Fruit fly (Drosophila melanogaster) whole organism, embryonic: ENCODE results near the gene dysf.

ENCODE experiments used
- Adf1 ChIP-seq: fragments of 200-800 bp; sonication (Bioruptor generic); IDR thresholded peaks from 2 replicates; pipeline ENCODE4 v1.3.6; 2022; ENCODE audit warnings: missing biosample characterization, missing genetic modification characterization
- CG10959 ChIP-seq: fragments of 200-800 bp; sonication (Bioruptor generic); IDR thresholded peaks from 2 replicates; pipeline ENCODE4 v1.3.6; 2022; ENCODE audit warnings: missing biosample characterization, missing genetic modification characterization
- CG11085 ChIP-seq: fragments of 200-800 bp; sonication (Bioruptor generic); IDR thresholded peaks from 2 replicates; pipeline ENCODE4 v1.3.6; 2022; ENCODE audit warnings: missing biosample characterization, missing genetic modification characterization
- CG12155 ChIP-seq: fragments of 200-800 bp; sonication (Bioruptor generic); optimal IDR thresholded peaks from 3 replicates; lab custom pipeline; 2016; ENCODE audit warnings: missing biosample characterization, missing genetic modification characterization
- CG12299 ChIP-seq: fragments of 200-800 bp; sonication (Bioruptor generic); optimal IDR thresholded peaks from 2 replicates; lab custom pipeline; 2018; ENCODE audit warnings: missing biosample characterization, mild to moderate bottlenecking, missing genetic modification characterization
- CG13123 ChIP-seq: fragments of 200-800 bp; sonication (Bioruptor generic); optimal IDR thresholded peaks from 2 replicates; lab custom pipeline; 2016; ENCODE audit warnings: missing biosample characterization, missing genetic modification characterization
- CG13624 ChIP-seq: fragments of 200-800 bp; sonication (Bioruptor generic); optimal IDR thresholded peaks from 2 replicates; lab custom pipeline; 2016; ENCODE audit warnings: missing biosample characterization, missing genetic modification characterization
- CG14014 ChIP-seq: fragments of 200-800 bp; sonication (Bioruptor generic); IDR thresholded peaks from 2 replicates; pipeline ENCODE4 v1.3.6; 2022; ENCODE audit warnings: missing biosample characterization, missing genetic modification characterization
- CG15601 ChIP-seq: fragments of 200-800 bp; sonication (Bioruptor generic); optimal IDR thresholded peaks from 3 replicates; lab custom pipeline; 2019; ENCODE audit warnings: missing biosample characterization, mild to moderate bottlenecking, missing genetic modification characterization, moderate library complexity
- CG1602 ChIP-seq: fragments of 200-800 bp; sonication (Bioruptor generic); optimal IDR thresholded peaks from 3 replicates; lab custom pipeline; 2016; ENCODE audit warnings: missing biosample characterization, missing genetic modification characterization
- CG1792 ChIP-seq: fragments of 200-800 bp; sonication (Bioruptor generic); optimal IDR thresholded peaks from 2 replicates; lab custom pipeline; 2016; ENCODE audit warnings: missing biosample characterization, missing genetic modification characterization
- CG2712 ChIP-seq: fragments of 200-800 bp; optimal IDR thresholded peaks from 3 replicates; lab custom pipeline; 2019; ENCODE audit warnings: missing biosample characterization, mild to moderate bottlenecking, missing genetic modification characterization, moderate library complexity
- CG33213 ChIP-seq: fragments of 200-800 bp; sonication (Bioruptor generic); optimal IDR thresholded peaks from 3 replicates; lab custom pipeline; 2016; ENCODE audit warnings: missing biosample characterization, missing genetic modification characterization
- CG5245 ChIP-seq: fragments of 200-800 bp; sonication (Bioruptor generic); optimal IDR thresholded peaks from 3 replicates; lab custom pipeline; 2016; ENCODE audit warnings: missing biosample characterization, missing genetic modification characterization
- CG6813 ChIP-seq: fragments of 200-800 bp; sonication (Bioruptor generic); optimal IDR thresholded peaks from 2 replicates; lab custom pipeline; 2017; ENCODE audit warnings: missing biosample characterization, missing genetic modification characterization, mild to moderate bottlenecking, moderate library complexity, missing genetic modification reagents
- CG6854 ChIP-seq: fragments of 200-800 bp; sonication (Bioruptor generic); optimal IDR thresholded peaks from 3 replicates; lab custom pipeline; 2017; ENCODE audit warnings: missing biosample characterization, mild to moderate bottlenecking, missing genetic modification characterization
- CG7786 ChIP-seq: fragments of 200-800 bp; sonication (Bioruptor generic); optimal IDR thresholded peaks from 2 replicates; lab custom pipeline; 2016; ENCODE audit warnings: missing biosample characterization, missing genetic modification characterization
- CG7928 ChIP-seq: fragments of 200-800 bp; sonication (Bioruptor generic); optimal IDR thresholded peaks from 2 replicates; lab custom pipeline; 2017; ENCODE audit warnings: missing biosample characterization, mild to moderate bottlenecking, missing genetic modification characterization
- CG8388 ChIP-seq: fragments of 200-800 bp; sonication (Bioruptor generic); optimal IDR thresholded peaks from 2 replicates; lab custom pipeline; 2019; ENCODE audit warnings: missing biosample characterization, mild to moderate bottlenecking, missing genetic modification characterization, moderate library complexity
- Dll ChIP-seq: fragments of 200-800 bp; sonication (Bioruptor generic); IDR thresholded peaks from 4 replicates; pipeline ENCODE4 v1.3.6; 2022; ENCODE audit warnings: missing biosample characterization, missing genetic modification characterization; ENCODE audit not compliant: partially characterized antibody
- Ets97D ChIP-seq: fragments of 200-800 bp; sonication (Bioruptor generic); optimal IDR thresholded peaks from 3 replicates; lab custom pipeline; 2016; ENCODE audit warnings: missing biosample characterization, missing genetic modification characterization
- HHEX ChIP-seq: fragments of 200-800 bp; sonication (Bioruptor generic); optimal IDR thresholded peaks from 3 replicates; lab custom pipeline; 2017; ENCODE audit warnings: missing biosample characterization, mild to moderate bottlenecking, missing genetic modification characterization, missing genetic modification reagents
- HLH3B ChIP-seq: fragments of 200-800 bp; sonication (Bioruptor generic); IDR thresholded peaks from 2 replicates; pipeline ENCODE4 v1.3.6; 2022; ENCODE audit warnings: missing biosample characterization, missing genetic modification characterization
- HLHmδ ChIP-seq: fragments of 200-800 bp; sonication (Bioruptor generic); optimal IDR thresholded peaks from 2 replicates; lab custom pipeline; 2018; ENCODE audit warnings: missing biosample characterization, mild to moderate bottlenecking, missing genetic modification characterization, moderate library complexity
- Kr ChIP-seq: fragments of 200-800 bp; sonication (Bioruptor generic); optimal IDR thresholded peaks from 2 replicates; lab custom pipeline; 2017; ENCODE audit warnings: missing biosample characterization, mild to moderate bottlenecking, missing genetic modification characterization
- Mad ChIP-seq: fragments of 200-800 bp; sonication (Bioruptor generic); optimal IDR thresholded peaks from 2 replicates; lab custom pipeline; 2016; ENCODE audit warnings: missing biosample characterization, missing genetic modification characterization
- Neu2 ChIP-seq: fragments of 200-800 bp; sonication (Bioruptor generic); optimal IDR thresholded peaks from 3 replicates; lab custom pipeline; 2016; ENCODE audit warnings: missing biosample characterization, missing genetic modification characterization, borderline replicate concordance
- Nf-YB ChIP-seq: fragments of 200-800 bp; sonication (Bioruptor generic); optimal IDR thresholded peaks from 3 replicates; lab custom pipeline; 2019; ENCODE audit warnings: missing biosample characterization, mild to moderate bottlenecking, missing genetic modification characterization, moderate library complexity
- Scr ChIP-seq: fragments of 200-800 bp; sonication (Bioruptor generic); IDR thresholded peaks from 2 replicates; pipeline ENCODE4 v1.3.6; 2022; ENCODE audit warnings: missing biosample characterization, missing genetic modification characterization; ENCODE audit not compliant: partially characterized antibody
- Sox102F ChIP-seq: fragments of 200-800 bp; sonication (Bioruptor generic); optimal IDR thresholded peaks from 2 replicates; lab custom pipeline; 2018; ENCODE audit warnings: missing biosample characterization, mild to moderate bottlenecking, missing genetic modification characterization, moderate library complexity
- Sry-δ ChIP-seq: fragments of 200-800 bp; sonication (Bioruptor generic); optimal IDR thresholded peaks from 2 replicates; lab custom pipeline; 2016; ENCODE audit warnings: missing biosample characterization, missing genetic modification characterization
- ab ChIP-seq: fragments of 200-800 bp; sonication (Bioruptor generic); optimal IDR thresholded peaks from 2 replicates; lab custom pipeline; 2016; ENCODE audit warnings: missing biosample characterization, missing genetic modification characterization
- bbx ChIP-seq: fragments of 200-800 bp; sonication (Bioruptor generic); IDR thresholded peaks from 2 replicates; pipeline ENCODE4 v1.3.6; 2022; ENCODE audit warnings: missing biosample characterization, missing genetic modification characterization; ENCODE audit not compliant: partially characterized antibody
- bsh ChIP-seq, 2 experiments: fragments of 200-800 bp; sonication (Bioruptor generic); optimal IDR thresholded peaks; 2 replicates each; lab custom pipeline; 2017 to 2018; ENCODE audit warnings: mild to moderate bottlenecking in 2 of 2, missing biosample characterization in 2 of 2, missing genetic modification characterization in 2 of 2, moderate library complexity in 1 of 2
- ci ChIP-seq: fragments of 200-800 bp; sonication (Bioruptor generic); IDR thresholded peaks from 3 replicates; pipeline ENCODE4 v1.3.6; 2022; ENCODE audit warnings: missing biosample characterization, missing genetic modification characterization
- crp ChIP-seq, 2 experiments: fragments of 200-800 bp; sonication (Bioruptor generic); optimal IDR thresholded peaks; 2 replicates in 1 of 2; 3 replicates in 1 of 2; lab custom pipeline; 2017; ENCODE audit warnings: missing biosample characterization in 2 of 2, missing genetic modification characterization in 2 of 2, mild to moderate bottlenecking in 1 of 2, moderate library complexity in 1 of 2
- danr ChIP-seq: fragments of 200-800 bp; sonication (Bioruptor generic); IDR thresholded peaks from 2 replicates; pipeline ENCODE4 v1.3.6; 2022; ENCODE audit warnings: missing biosample characterization, missing genetic modification characterization
- dmrt11E ChIP-seq: fragments of 200-800 bp; sonication (Bioruptor generic); optimal IDR thresholded peaks from 3 replicates; lab custom pipeline; 2018; ENCODE audit warnings: missing biosample characterization, mild to moderate bottlenecking, missing genetic modification characterization, moderate library complexity
- dmrt99B ChIP-seq: fragments of 200-800 bp; sonication (Bioruptor generic); optimal IDR thresholded peaks from 2 replicates; lab custom pipeline; 2018; ENCODE audit warnings: missing biosample characterization, mild to moderate bottlenecking, missing genetic modification characterization, moderate library complexity
- eve ChIP-seq, 2 experiments: fragments of >200 bp; optimal IDR thresholded peaks; 2 replicates each; lab custom pipeline; 2017; ENCODE audit warnings: missing biosample characterization in 2 of 2, missing genetic modification characterization in 2 of 2
- exex ChIP-seq: fragments of 200-800 bp; sonication (Bioruptor generic); optimal IDR thresholded peaks from 4 replicates; lab custom pipeline; 2018; ENCODE audit warnings: missing biosample characterization, mild to moderate bottlenecking, missing genetic modification characterization, moderate library complexity
- kah ChIP-seq: fragments of 200-800 bp; sonication (Bioruptor generic); optimal IDR thresholded peaks from 2 replicates; lab custom pipeline; 2018; ENCODE audit warnings: missing biosample characterization, mild to moderate bottlenecking, missing genetic modification characterization
- mld ChIP-seq: fragments of 200-800 bp; sonication (Bioruptor generic); IDR thresholded peaks from 3 replicates; pipeline ENCODE4 v1.3.6; 2022; ENCODE audit warnings: missing biosample characterization, missing genetic modification characterization; ENCODE audit not compliant: partially characterized antibody
- nom ChIP-seq: fragments of 200-800 bp; sonication (Bioruptor generic); optimal IDR thresholded peaks from 2 replicates; lab custom pipeline; 2017; ENCODE audit warnings: missing biosample characterization, missing genetic modification characterization, mild to moderate bottlenecking, moderate library complexity, missing genetic modification reagents
- pb ChIP-seq: fragments of 200-800 bp; sonication (Bioruptor generic); optimal IDR thresholded peaks from 3 replicates; lab custom pipeline; 2016; ENCODE audit warnings: missing biosample characterization, missing genetic modification characterization
- sug ChIP-seq: fragments of 200-800 bp; optimal IDR thresholded peaks from 2 replicates; lab custom pipeline; 2019; ENCODE audit warnings: missing biosample characterization, mild to moderate bottlenecking, missing genetic modification characterization, moderate library complexity
- toy ChIP-seq: fragments of 200-800 bp; sonication (Bioruptor generic); IDR thresholded peaks from 2 replicates; pipeline ENCODE4 v1.3.6; 2022; ENCODE audit warnings: missing biosample characterization, missing genetic modification characterization
- twi ChIP-seq: fragments of 200-800 bp; optimal IDR thresholded peaks from 2 replicates; lab custom pipeline; 2019; ENCODE audit warnings: missing biosample characterization, mild to moderate bottlenecking, missing genetic modification characterization, moderate library complexity
- zen2 ChIP-seq: fragments of 200-800 bp; sonication (Bioruptor generic); IDR thresholded peaks from 3 replicates; pipeline ENCODE4 v1.3.6; 2022; ENCODE audit warnings: missing biosample characterization, missing genetic modification characterization; ENCODE audit not compliant: partially characterized antibody

The dysf gene

dm6 chr3R:26081380-26081991, 17.0 kb downstream of the dysf start (continued):
- no peak for TF ChIP-seq CG33213
- no peak for TF ChIP-seq pb (GFP tag; lab: Kevin White, UChicago)
- TF ChIP-seq toy (GFP tag; lab: Robert Waterston, UW): no peak
- TF ChIP-seq bsh (GFP tag; optimal IDR thresholded peaks at IDR 0.05; lab: Kevin White, UChicago): peak; percentile 31 to 84
- TF ChIP-seq CG1602 (GFP tag; lab: Kevin White, UChicago): peak; percentile 32
- peak; percentile 69 for TF ChIP-seq dmrt99B (tag; lab: Kevin White, UChicago)
- no peak for TF ChIP-seq CG6854 (GFP tag; lab: Kevin White, UChicago)
- TF ChIP-seq HHEX (GFP tag; lab: Kevin White, UChicago): no peak
- no peak for TF ChIP-seq Scr (GFP tag; lab: Robert Waterston, UW)
- no peak for TF ChIP-seq twi (tag; lab: Kevin White, UChicago)
- no peak for TF ChIP-seq Mad (GFP tag; lab: Kevin White, UChicago)
- TF ChIP-seq ab (GFP tag; lab: Kevin White, UChicago): no peak
- no peak for TF ChIP-seq Kr (GFP tag; lab: Kevin White, UChicago)
- TF ChIP-seq CG11085 (GFP tag; lab: Robert Waterston, UW): no peak
- no peak for TF ChIP-seq Dll (GFP tag; lab: Robert Waterston, UW)
- TF ChIP-seq kah: no peak
- TF ChIP-seq HLHmδ (GFP tag; lab: Kevin White, UChicago): no peak
- TF ChIP-seq CG1792 (GFP tag; lab: Kevin White, UChicago): no peak
- no peak for TF ChIP-seq zen2 (GFP tag; lab: Robert Waterston, UW)
- peak; percentile 12 for TF ChIP-seq CG6813 (GFP tag; lab: Kevin White, UChicago)
- TF ChIP-seq CG13123: no peak
- TF ChIP-seq mld (GFP tag; lab: Robert Waterston, UW): no peak
- no peak for TF ChIP-seq Ets97D
- TF ChIP-seq CG7928: no peak
- TF ChIP-seq CG7786 (GFP tag; lab: Kevin White, UChicago): no peak
- TF ChIP-seq Neu2 (GFP tag; lab: Kevin White, UChicago): no peak
- peak; percentile 35; the same call in 1 of the 2 replicates for TF ChIP-seq CG10959
- peak; percentile 77 for TF ChIP-seq ci (GFP tag; lab: Robert Waterston, UW)
- peak; percentile 73 for TF ChIP-seq Sox102F (GFP tag; lab: Kevin White, UChicago)
- no peak for TF ChIP-seq sug (tag; lab: Kevin White, UChicago)
- peak; percentile 33 for TF ChIP-seq CG5245 (GFP tag; lab: Kevin White, UChicago)
- peak; percentile 62 for TF ChIP-seq nom
- no peak for TF ChIP-seq crp (GFP tag; optimal IDR thresholded peaks at IDR 0.05; lab: Kevin White, UChicago)
- TF ChIP-seq eve (GFP tag; optimal IDR thresholded peaks at IDR 0.05; lab: Kevin White, UChicago): no peak
- TF ChIP-seq CG12155 (GFP tag; lab: Kevin White, UChicago): no peak
- no peak for TF ChIP-seq exex
- peak; percentile 82 for TF ChIP-seq CG2712 (tag; lab: Kevin White, UChicago)
- TF ChIP-seq CG8388 (GFP tag; lab: Kevin White, UChicago): peak; percentile 54
- peak; percentile 32 for TF ChIP-seq Nf-YB
- 0 out of 2 replicates have a peak, but pooled peaks have one; percentile 44 for TF ChIP-seq CG14014 (GFP tag; lab: Robert Waterston, UW)
- 0 out of 2 replicates have a peak, but pooled peaks have one; percentile 31 for TF ChIP-seq danr (GFP tag; lab: Robert Waterston, UW)
- TF ChIP-seq dmrt11E (tag; lab: Kevin White, UChicago): peak; percentile 77
- no peak for TF ChIP-seq Adf1 (GFP tag; lab: Robert Waterston, UW)
- TF ChIP-seq bbx (GFP tag; lab: Robert Waterston, UW): no peak
- TF ChIP-seq CG13624 (GFP tag; lab: Kevin White, UChicago): no peak
- peak; percentile 63 for TF ChIP-seq HLH3B (GFP tag; lab: Robert Waterston, UW)
- no peak for TF ChIP-seq Sry-δ (GFP tag; lab: Kevin White, UChicago)
- TF ChIP-seq CG15601 (tag; lab: Kevin White, UChicago): peak; percentile 60
- no peak for TF ChIP-seq CG12299 (tag; lab: Kevin White, UChicago)
